Worm (Caenorhabditis elegans) whole organism, young adult: ENCODE data around the gene dpff-1.

Experiments
- B0261.1 ChIP-seq: sonication (generic microtip); optimal IDR thresholded peaks from 2 replicates; lab custom pipeline; 2016; ENCODE audit warnings: mild to moderate bottlenecking, missing genetic modification characterization, moderate library complexity, missing compliant biosample characterization
- B0336.3 ChIP-seq: fragments of 200-800 bp; sonication (Bioruptor generic); IDR thresholded peaks from 2 replicates; pipeline ENCODE4 v1.3.6; 2022; ENCODE audit warnings: missing genetic modification characterization, missing compliant biosample characterization
- C06A6.2 ChIP-seq: fragments of 200-800 bp; sonication (Bioruptor generic); conservative IDR thresholded peaks from 2 replicates; pipeline ENCODE4 v1.3.6; 2022; ENCODE audit warnings: missing genetic modification characterization, missing compliant biosample characterization
- F22D6.2 ChIP-seq: sonication (generic microtip); optimal IDR thresholded peaks from 2 replicates; lab custom pipeline; 2016; ENCODE audit warnings: mild to moderate bottlenecking, missing genetic modification characterization, missing compliant biosample characterization
- F23B12.7 ChIP-seq: sonication (generic microtip); optimal IDR thresholded peaks from 2 replicates; lab custom pipeline; 2017; ENCODE audit warnings: missing genetic modification characterization, mild to moderate bottlenecking, missing compliant biosample characterization, antibody characterized with exemption, moderate library complexity; ENCODE audit not compliant: insufficient read depth
- F55B11.4 ChIP-seq: sonication (generic microtip); optimal IDR thresholded peaks from 2 replicates; lab custom pipeline; 2016; ENCODE audit warnings: missing compliant biosample characterization, missing genetic modification characterization, borderline replicate concordance; ENCODE audit not compliant: insufficient read depth
- F57C9.4 ChIP-seq: sonication (generic microtip); optimal IDR thresholded peaks from 2 replicates; lab custom pipeline; 2017; ENCODE audit warnings: mild to moderate bottlenecking, missing genetic modification characterization, missing compliant biosample characterization
- K11D2.4 ChIP-seq: fragments of 200-800 bp; sonication (Bioruptor generic); IDR thresholded peaks from 2 replicates; pipeline ENCODE4 v1.3.6; 2022; ENCODE audit warnings: missing genetic modification reagents, missing genetic modification characterization, missing compliant biosample characterization
- Y53G8AR.9 ChIP-seq: fragments of 200-800 bp; sonication (Bioruptor generic); conservative IDR thresholded peaks from 2 replicates; pipeline ENCODE4 v1.3.6; 2022; ENCODE audit warnings: missing genetic modification reagents, missing genetic modification characterization, missing compliant biosample characterization
- Y56A3A.18 ChIP-seq: fragments of 200-800 bp; sonication (Bioruptor generic); IDR thresholded peaks from 2 replicates; pipeline ENCODE4 v1.3.6; 2022; ENCODE audit warnings: missing genetic modification reagents, missing genetic modification characterization, missing compliant biosample characterization
- ceh-40 ChIP-seq: fragments of 200-800 bp; sonication (Bioruptor generic); IDR thresholded peaks from 2 replicates; pipeline ENCODE4 v1.3.6; 2022; ENCODE audit warnings: missing genetic modification characterization, missing compliant biosample characterization
- ceh-58 ChIP-seq: fragments of 200-800 bp; sonication (Bioruptor generic); IDR thresholded peaks from 2 replicates; pipeline ENCODE4 v1.3.6; 2022; ENCODE audit warnings: missing genetic modification characterization, missing compliant biosample characterization
- die-1 ChIP-seq: sonication (generic microtip); optimal IDR thresholded peaks from 2 replicates; lab custom pipeline; 2016; ENCODE audit warnings: missing genotype, mild to moderate bottlenecking, missing genetic modification characterization, missing compliant biosample characterization
- dox-1 ChIP-seq: fragments of 200-800 bp; sonication (Bioruptor generic); IDR thresholded peaks from 2 replicates; pipeline ENCODE4 v1.3.6; 2022; ENCODE audit warnings: missing genetic modification reagents, missing genetic modification characterization, missing compliant biosample characterization
- dpff-1 ChIP-seq: sonication (generic microtip); optimal IDR thresholded peaks from 2 replicates; lab custom pipeline; 2017; ENCODE audit warnings: mild to moderate bottlenecking, missing genetic modification characterization, missing compliant biosample characterization
- efl-1 ChIP-seq: fragments of 150-350 bp; optimal IDR thresholded peaks from 2 replicates; lab custom pipeline; 2014; ENCODE audit warnings: missing biosample characterization, missing genetic modification reagents, missing genetic modification characterization
- ekl-4 ChIP-seq: fragments of 200-800 bp; sonication (Bioruptor generic); IDR thresholded peaks from 2 replicates; pipeline ENCODE4 v1.3.6; 2022; ENCODE audit warnings: missing genetic modification reagents, missing genetic modification characterization, missing compliant biosample characterization
- fkh-3 ChIP-seq: sonication (generic microtip); optimal IDR thresholded peaks from 2 replicates; lab custom pipeline; 2016; ENCODE audit warnings: mild to moderate bottlenecking, missing genetic modification characterization, missing compliant biosample characterization
- him-1 ChIP-seq: sonication (generic microtip); optimal IDR thresholded peaks from 2 replicates; lab custom pipeline; 2016; ENCODE audit warnings: missing genotype, missing genetic modification reagents, missing genetic modification characterization, missing compliant biosample characterization
- hlh-26 ChIP-seq: fragments of 200-800 bp; sonication (Bioruptor generic); conservative IDR thresholded peaks from 2 replicates; pipeline ENCODE4 v1.3.6; 2022; ENCODE audit warnings: missing genetic modification reagents, missing genetic modification characterization, missing compliant biosample characterization
- hmg-1.2 ChIP-seq: fragments of 200-800 bp; sonication (Bioruptor generic); IDR thresholded peaks from 2 replicates; pipeline ENCODE4 v1.3.6; 2022; ENCODE audit warnings: missing genetic modification reagents, missing genetic modification characterization, missing compliant biosample characterization
- hsf-1 ChIP-seq: fragments of 200-800 bp; sonication (Bioruptor generic); IDR thresholded peaks from 2 replicates; pipeline ENCODE4 v1.3.6; 2022; ENCODE audit warnings: missing genetic modification reagents, missing genetic modification characterization, missing compliant biosample characterization
- let-526 ChIP-seq: fragments of 200-800 bp; sonication (Bioruptor generic); IDR thresholded peaks from 2 replicates; pipeline ENCODE4 v1.3.6; 2022; ENCODE audit warnings: missing genetic modification reagents, missing genetic modification characterization, missing compliant biosample characterization
- lin-35 ChIP-seq, 3 experiments: fragments of 150-350 bp in 2 of 3; sonication (generic microtip) in 1 of 3; optimal IDR thresholded peaks; 2 replicates each; lab custom pipeline; 2014 to 2018; ENCODE audit warnings: missing biosample characterization in 3 of 3, missing genetic modification characterization in 3 of 3, missing genetic modification reagents in 3 of 3
- madf-8 ChIP-seq: fragments of 200-800 bp; sonication (Bioruptor generic); conservative IDR thresholded peaks from 2 replicates; pipeline ENCODE4 v1.3.6; 2022; ENCODE audit warnings: missing genetic modification reagents, missing genetic modification characterization, missing compliant biosample characterization
- nhr-120 ChIP-seq: fragments of 200-800 bp; sonication (Bioruptor generic); IDR thresholded peaks from 2 replicates; pipeline ENCODE4 v1.3.6; 2022; ENCODE audit warnings: missing genetic modification characterization, missing compliant biosample characterization
- nhr-80 ChIP-seq: sonication (generic microtip); optimal IDR thresholded peaks from 2 replicates; lab custom pipeline; 2016; ENCODE audit warnings: missing genetic modification characterization, missing compliant biosample characterization
- nhr-90 ChIP-seq: sonication (generic microtip); optimal IDR thresholded peaks from 2 replicates; lab custom pipeline; 2016; ENCODE audit warnings: missing genotype, mild to moderate bottlenecking, missing genetic modification characterization, missing compliant biosample characterization
- pbrm-1 ChIP-seq: fragments of 200-800 bp; sonication (Bioruptor generic); IDR thresholded peaks from 2 replicates; pipeline ENCODE4 v1.3.6; 2022; ENCODE audit warnings: missing genetic modification reagents, missing genetic modification characterization, missing compliant biosample characterization
- rcor-1 ChIP-seq: fragments of 200-800 bp; sonication (Bioruptor generic); IDR thresholded peaks from 2 replicates; pipeline ENCODE4 v1.3.6; 2022; ENCODE audit warnings: missing genetic modification reagents, missing genetic modification characterization, missing compliant biosample characterization
- rpc-1 ChIP-seq, 2 experiments: fragments of 150-350 bp in 1 of 2; sonication (generic microtip) in 1 of 2; optimal IDR thresholded peaks; 2 replicates each; lab custom pipeline; 2014 to 2018; ENCODE audit warnings: missing biosample characterization in 1 of 2, missing genetic modification characterization in 1 of 2, missing genetic modification reagents in 1 of 2, missing genotype in 1 of 2
- sptf-2 ChIP-seq: fragments of 200-800 bp; sonication (Bioruptor generic); optimal IDR thresholded peaks from 2 replicates; lab custom pipeline; 2018; ENCODE audit warnings: mild to moderate bottlenecking, missing genetic modification characterization, missing compliant biosample characterization
- unc-62 ChIP-seq: fragments of 150-350 bp; optimal IDR thresholded peaks from 2 replicates; lab custom pipeline; 2014; ENCODE audit warnings: missing biosample characterization, missing genetic modification reagents, missing genetic modification characterization
- xnd-1 ChIP-seq: sonication (generic microtip); optimal IDR thresholded peaks from 2 replicates; lab custom pipeline; 2016; ENCODE audit warnings: missing genotype, missing genetic modification reagents, missing genetic modification characterization, missing compliant biosample characterization
- ztf-18 ChIP-seq: sonication (generic microtip); optimal IDR thresholded peaks from 2 replicates; lab custom pipeline; 2016; ENCODE audit warnings: missing genotype, mild to moderate bottlenecking, missing genetic modification characterization, missing compliant biosample characterization
- ztf-28 ChIP-seq: fragments of 200-800 bp; sonication (Bioruptor generic); IDR thresholded peaks from 2 replicates; pipeline ENCODE4 v1.3.6; 2022; ENCODE audit warnings: missing genetic modification reagents, missing genetic modification characterization, missing compliant biosample characterization
- ztf-3 ChIP-seq: fragments of 200-800 bp; sonication (Bioruptor generic); optimal IDR thresholded peaks from 2 replicates; lab custom pipeline; 2018; ENCODE audit warnings: mild to moderate bottlenecking, missing genetic modification characterization, missing compliant biosample characterization

The dpff-1 gene

DNA sequence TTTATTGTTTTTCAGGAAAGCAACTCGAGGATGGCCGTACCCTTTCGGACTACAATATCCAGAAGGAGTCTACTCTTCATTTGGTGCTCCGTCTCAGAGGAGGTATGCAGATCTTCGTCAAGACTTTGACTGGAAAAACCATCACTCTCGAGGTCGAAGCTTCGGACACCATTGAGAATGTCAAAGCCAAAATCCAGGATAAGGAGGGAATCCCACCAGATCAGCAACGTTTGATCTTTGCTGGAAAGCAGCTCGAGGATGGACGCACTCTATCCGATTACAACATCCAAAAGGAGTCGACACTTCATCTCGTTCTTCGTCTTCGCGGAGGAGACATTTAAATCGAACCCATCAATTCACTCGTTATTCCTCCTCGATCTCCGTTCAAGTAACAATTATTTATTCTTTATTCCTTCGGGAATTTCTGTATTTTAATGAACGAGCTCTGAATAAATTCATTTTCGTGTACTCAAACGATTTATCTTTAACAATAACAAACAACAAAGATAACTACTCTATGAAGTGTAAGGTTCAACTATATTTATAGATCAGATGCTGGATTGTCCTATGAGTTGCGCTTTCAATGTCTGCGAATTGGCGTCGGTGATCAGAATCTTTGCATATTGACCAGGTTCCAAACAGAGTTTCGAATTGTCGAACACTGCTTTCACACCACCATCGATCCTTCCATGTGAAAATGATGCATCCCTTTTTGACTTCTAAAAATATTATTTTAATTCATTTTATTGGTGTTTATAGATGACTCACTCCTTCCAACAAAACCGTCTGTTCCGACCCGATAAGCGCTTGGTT is 37.4 kb upstream of the dpff-1 start (continued):
- TF ChIP-seq C06A6.2 (GFP tag; lab: Robert Waterston, UW) (peak; percentile 50; the same call in 1 of the 2 replicates), ceh-58 (GFP tag; lab: Robert Waterston, UW) (peak; percentile 81; the same call in 1 of the 2 replicates), die-1 (peak; percentile 46), madf-8 (GFP tag; lab: Robert Waterston, UW) (no peak; the same call in 1 of the 2 replicates), ztf-28 (GFP tag; lab: Robert Waterston, UW) (no peak), B0336.3 (GFP tag; lab: Robert Waterston, UW) (peak; percentile 93), rpc-1 (optimal IDR thresholded peaks at IDR 0.05; lab: Kevin White, UChicago) (no peak), rpc-1 (tag; optimal IDR thresholded peaks at IDR 0.05; lab: Kevin White, UChicago) (no peak), fkh-3 (tag; lab: Kevin White, UChicago) (peak; percentile 3), sptf-2 (GFP tag; lab: Kevin White, UChicago) (no peak), pbrm-1 (peak; percentile 15), efl-1 (GFP tag; lab: Kevin White, UChicago) (no peak), ztf-18 (peak; percentile 11), Y56A3A.18 (peak; percentile 81), ztf-3 (GFP tag; lab: Kevin White, UChicago) (peak; percentile 21), xnd-1 (no peak), nhr-120 (GFP tag; lab: Robert Waterston, UW) (no peak; the same call in 1 of the 2 replicates), F57C9.4 (tag; lab: Kevin White, UChicago) (no peak), F22D6.2 (tag; lab: Kevin White, UChicago) (peak; percentile 47), F55B11.4 (tag; lab: Kevin White, UChicago) (no peak)

DNA sequence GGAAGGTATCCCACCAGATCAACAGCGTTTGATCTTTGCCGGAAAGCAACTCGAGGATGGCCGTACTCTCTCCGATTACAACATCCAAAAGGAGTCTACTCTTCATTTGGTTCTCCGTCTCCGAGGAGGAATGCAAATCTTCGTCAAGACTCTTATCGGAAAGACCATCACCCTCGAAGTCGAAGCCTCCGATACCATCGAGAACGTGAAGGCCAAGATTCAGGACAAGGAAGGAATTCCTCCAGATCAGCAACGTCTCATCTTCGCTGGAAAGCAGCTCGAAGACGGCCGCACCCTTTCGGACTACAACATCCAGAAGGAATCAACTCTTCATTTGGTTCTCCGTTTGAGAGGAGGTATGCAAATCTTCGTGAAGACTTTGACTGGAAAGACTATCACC is 36.0 kb upstream of the dpff-1 start:
- no peak; the same call in 1 of the 2 replicates for TF ChIP-seq ekl-4 (GFP tag; lab: Robert Waterston, UW)
- TF ChIP-seq nhr-90 (tag; lab: Kevin White, UChicago) = no peak
- peak; percentile 21; the same call in 1 of the 2 replicates for TF ChIP-seq rcor-1 (GFP tag; lab: Robert Waterston, UW)
- no peak for TF ChIP-seq nhr-80 (tag; lab: Kevin White, UChicago)
- peak in 1 of 3 experiments; percentile 51 for TF ChIP-seq lin-35 (GFP tag; optimal IDR thresholded peaks at IDR 0.05; lab: Kevin White, UChicago)
- no peak for TF ChIP-seq hlh-26
- TF ChIP-seq him-1 (tag; lab: Kevin White, UChicago) = no peak
- no peak for TF ChIP-seq hsf-1 (GFP tag; lab: Robert Waterston, UW)
- TF ChIP-seq let-526 (GFP tag; lab: Robert Waterston, UW) = 0 out of 2 replicates have a peak, but pooled peaks have one; percentile 11
- peak; percentile 34 for TF ChIP-seq dox-1 (GFP tag; lab: Robert Waterston, UW)
- TF ChIP-seq ceh-58 (GFP tag; lab: Robert Waterston, UW) = no peak
- no peak for TF ChIP-seq dpff-1 (tag; lab: Kevin White, UChicago)
- no peak; the same call in 1 of the 2 replicates for TF ChIP-seq Y53G8AR.9 (GFP tag; lab: Robert Waterston, UW)
- TF ChIP-seq hmg-1.2 (GFP tag; lab: Robert Waterston, UW) = no peak
- no peak for TF ChIP-seq unc-62 (GFP tag; lab: Kevin White, UChicago)
- TF ChIP-seq B0261.1 (tag; lab: Kevin White, UChicago) = no peak
- peak; percentile 49; the same call in 1 of the 2 replicates for TF ChIP-seq ceh-40 (GFP tag; lab: Robert Waterston, UW)
- no peak for TF ChIP-seq nhr-120 (GFP tag; lab: Robert Waterston, UW)
- no peak for TF ChIP-seq F23B12.7
- no peak for TF ChIP-seq K11D2.4
